Fruit fly (Drosophila melanogaster): Measurements from ENCODE around the gene Mcm7.

Mcm7 gene

DNA sequence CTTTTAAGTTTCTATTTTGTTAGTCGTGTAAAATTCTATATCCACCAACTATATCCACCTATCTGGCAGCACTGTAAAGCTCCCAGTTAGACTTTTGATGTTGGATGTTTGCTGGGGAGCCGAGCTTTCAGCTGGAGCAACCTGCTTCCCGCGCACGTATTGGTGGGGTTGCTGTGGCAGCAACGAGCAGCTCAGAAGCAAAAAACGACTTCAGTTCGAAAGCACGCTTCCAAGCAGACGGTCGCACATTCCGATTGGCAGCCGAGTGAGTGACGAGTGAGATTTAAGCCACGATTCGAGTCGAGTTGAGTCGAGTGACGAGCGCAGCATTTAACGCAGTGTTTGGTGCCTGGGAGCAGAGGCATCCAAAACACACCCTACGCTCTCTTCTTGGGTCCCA lies 20.9 kb downstream of the Mcm7 start, which contains the start of the genes Tsp66E and mfr (continued):
- 0 out of 3 replicates have a peak, but pooled peaks have one; percentile 31 for TF ChIP-seq CG7963 (GFP tag; IDR thresholded peaks at IDR 0.05; ENCODE audit: partially characterized antibody)
- TF ChIP-seq Dfd (GFP tag; optimal IDR thresholded peaks at IDR 0.05) = no peak
- TF ChIP-seq Six4 (GFP tag; optimal IDR thresholded peaks at IDR 0.05) = no peak
- TF ChIP-seq CG8089 (GFP tag; optimal IDR thresholded peaks at IDR 0.05) = no peak
- TF ChIP-seq da (GFP tag; optimal IDR thresholded peaks at IDR 0.05) = no peak
- TF ChIP-seq pnt (GFP tag; optimal IDR thresholded peaks at IDR 0.05) = no peak
- no peak for TF ChIP-seq CG17385 (GFP tag; optimal IDR thresholded peaks at IDR 0.05)
- peak; percentile 72 for TF ChIP-seq CTCF (GFP tag; optimal IDR thresholded peaks at IDR 0.05)
- no peak for TF ChIP-seq Atf-2 (GFP tag; optimal IDR thresholded peaks at IDR 0.05)
- TF ChIP-seq Oli (tag; optimal IDR thresholded peaks at IDR 0.05) = no peak
- no peak for TF ChIP-seq GATAe (GFP tag; conservative IDR thresholded peaks at IDR 0.05)
- no peak for TF ChIP-seq ato (GFP tag; IDR thresholded peaks at IDR 0.05; ENCODE audit: partially characterized antibody)
- no peak for TF ChIP-seq ara (GFP tag; IDR thresholded peaks at IDR 0.05)
- TF ChIP-seq CG34376 (GFP tag; optimal IDR thresholded peaks at IDR 0.05) = peak; percentile 21
- no peak for TF ChIP-seq CG2875 (GFP tag; optimal IDR thresholded peaks at IDR 0.05)
- TF ChIP-seq gcm2 (GFP tag; optimal IDR thresholded peaks at IDR 0.05) = no peak
- TF ChIP-seq esg (GFP tag; conservative IDR thresholded peaks at IDR 0.05) = no peak
- 0 out of 2 replicates have a peak, but pooled peaks have one; percentile 27 for TF ChIP-seq ttk (GFP tag; IDR thresholded peaks at IDR 0.05)
- no peak for TF ChIP-seq bcd (GFP tag; optimal IDR thresholded peaks at IDR 0.05)
- no peak for TF ChIP-seq CG11093 (GFP tag; IDR thresholded peaks at IDR 0.05)
- TF ChIP-seq amos (GFP tag; IDR thresholded peaks at IDR 0.05; ENCODE audit: partially characterized antibody) = peak; percentile 11; the same call in 1 of the 2 replicates
- peak; percentile 63 for TF ChIP-seq Bgb (GFP tag; IDR thresholded peaks at IDR 0.05; ENCODE audit: partially characterized antibody)
- TF ChIP-seq Vsx1 (GFP tag; optimal IDR thresholded peaks at IDR 0.05) = peak; percentile 2
- TF ChIP-seq CG42726 (GFP tag; IDR thresholded peaks at IDR 0.05; ENCODE audit: partially characterized antibody) = 0 out of 2 replicates have a peak, but pooled peaks have one; percentile 16
- no peak for TF ChIP-seq Eip74EF (GFP tag; optimal IDR thresholded peaks at IDR 0.05)
- no peak for TF ChIP-seq repo (GFP tag; optimal IDR thresholded peaks at IDR 0.05)
- TF ChIP-seq CG10979 (tag; optimal IDR thresholded peaks at IDR 0.05) = no peak
- no peak for TF ChIP-seq CG10209 (GFP tag; optimal IDR thresholded peaks at IDR 0.05)
- TF ChIP-seq maf-S (GFP tag; optimal IDR thresholded peaks at IDR 0.05) = no peak
- no peak for TF ChIP-seq CoRest (tag; optimal IDR thresholded peaks at IDR 0.05)
- TF ChIP-seq fu2 (GFP tag; optimal IDR thresholded peaks at IDR 0.05) = no peak
- TF ChIP-seq E2f1 (GFP tag; IDR thresholded peaks at IDR 0.05) = no peak
- TF ChIP-seq CG13287 (GFP tag; IDR thresholded peaks at IDR 0.05; ENCODE audit: partially characterized antibody) = peak; percentile 40
- no peak for TF ChIP-seq otp (GFP tag; IDR thresholded peaks at IDR 0.05)
- TF ChIP-seq nom (GFP tag; optimal IDR thresholded peaks at IDR 0.05) = peak; percentile 88
- TF ChIP-seq lov (optimal IDR thresholded peaks at IDR 0.05) = no peak
- peak; percentile 72; the same call in 1 of the 3 replicates for TF ChIP-seq lov (GFP tag; IDR thresholded peaks at IDR 0.05)
- no peak for TF ChIP-seq Hey (tag; optimal IDR thresholded peaks at IDR 0.05)
- no peak for TF ChIP-seq CG7839 (tag; optimal IDR thresholded peaks at IDR 0.05)
- TF ChIP-seq sr (GFP tag; IDR thresholded peaks at IDR 0.05) = 0 out of 3 replicates have a peak, but pooled peaks have one; percentile 36
- peak; percentile 8; the same call in 1 of the 2 replicates for TF ChIP-seq CG17328 (GFP tag; IDR thresholded peaks at IDR 0.05)
- TF ChIP-seq hkb (optimal IDR thresholded peaks at IDR 0.05) = no peak
- TF ChIP-seq hkb (GFP tag; IDR thresholded peaks at IDR 0.05) = no peak
- no peak for TF ChIP-seq pum (GFP tag; optimal IDR thresholded peaks at IDR 0.05)
- no peak for TF ChIP-seq CG7987 (GFP tag; optimal IDR thresholded peaks at IDR 0.05)
- no peak for TF ChIP-seq CG9437 (GFP tag; optimal IDR thresholded peaks at IDR 0.05)
- TF ChIP-seq Rfx (GFP tag; IDR thresholded peaks at IDR 0.05) = peak; percentile 31; the same call in 1 of the 2 replicates
- TF ChIP-seq CG16863 (GFP tag; optimal IDR thresholded peaks at IDR 0.05) = no peak
- no peak for TF ChIP-seq CG15269 (tag; optimal IDR thresholded peaks at IDR 0.05)
- TF ChIP-seq p53 (GFP tag; optimal IDR thresholded peaks at IDR 0.05) = no peak
- TF ChIP-seq gce (GFP tag; IDR thresholded peaks at IDR 0.05) = no peak
